Worm (Caenorhabditis elegans) whole organism, late embryonic: ENCODE measurements around the gene col-155.

Experiments
- ceh-2 ChIP-seq: sonication (generic microtip); optimal IDR thresholded peaks from 2 replicates; lab custom pipeline; 2016; ENCODE audit warnings: missing genotype, missing genetic modification characterization, missing compliant biosample characterization
- ceh-31 ChIP-seq: sonication (generic microtip); optimal IDR thresholded peaks from 2 replicates; lab custom pipeline; 2016; ENCODE audit warnings: missing genetic modification characterization, missing compliant biosample characterization
- che-1 ChIP-seq: sonication (generic microtip); optimal IDR thresholded peaks from 2 replicates; lab custom pipeline; 2016; ENCODE audit warnings: mild to moderate bottlenecking, missing genetic modification characterization, missing compliant biosample characterization
- dve-1 ChIP-seq: sonication (generic microtip); optimal IDR thresholded peaks from 2 replicates; lab custom pipeline; 2017; ENCODE audit warnings: antibody characterized with exemption, mild to moderate bottlenecking, missing genetic modification characterization, missing compliant biosample characterization
- elt-2 ChIP-seq: sonication (generic microtip); optimal IDR thresholded peaks from 2 replicates; lab custom pipeline; 2016; ENCODE audit warnings: missing genetic modification reagents, missing genetic modification characterization, missing compliant biosample characterization
- gmeb-2 ChIP-seq: sonication (generic microtip); optimal IDR thresholded peaks from 2 replicates; lab custom pipeline; 2016; ENCODE audit warnings: missing genetic modification characterization, inconsistent platforms, missing compliant biosample characterization
- hlh-30 ChIP-seq: sonication (generic microtip); optimal IDR thresholded peaks from 2 replicates; lab custom pipeline; 2017; ENCODE audit warnings: antibody characterized with exemption, missing genetic modification characterization, missing compliant biosample characterization; ENCODE audit not compliant: insufficient read depth
- lin-11 ChIP-seq: fragments of 200-800 bp; sonication (Bioruptor generic); optimal IDR thresholded peaks from 2 replicates; lab custom pipeline; 2018; ENCODE audit warnings: mild to moderate bottlenecking, missing genetic modification characterization, missing compliant biosample characterization
- madf-2 ChIP-seq: sonication (generic microtip); optimal IDR thresholded peaks from 2 replicates; lab custom pipeline; 2017; ENCODE audit warnings: missing genetic modification characterization, missing compliant biosample characterization
- nfya-1 ChIP-seq: sonication (generic microtip); optimal IDR thresholded peaks from 2 replicates; lab custom pipeline; 2017; ENCODE audit warnings: missing genetic modification characterization, mild to moderate bottlenecking, missing compliant biosample characterization, antibody characterized with exemption, moderate library complexity
- pag-3 ChIP-seq: sonication (generic microtip); optimal IDR thresholded peaks from 2 replicates; lab custom pipeline; 2016; ENCODE audit warnings: missing compliant biosample characterization, missing genetic modification characterization, borderline replicate concordance
- unc-42 ChIP-seq: sonication (generic microtip); optimal IDR thresholded peaks from 2 replicates; lab custom pipeline; 2016; ENCODE audit warnings: missing genotype, missing genetic modification characterization, missing compliant biosample characterization
- unc-86 ChIP-seq: sonication (generic microtip); optimal IDR thresholded peaks from 2 replicates; lab custom pipeline; 2016; ENCODE audit warnings: missing genetic modification characterization, missing compliant biosample characterization

ce11 chrV:11341913-11342312, 47.8 kb downstream of the col-155 start, which contains the start of gene T02E9.5:
- TF ChIP-seq elt-2 (tag; lab: Kevin White, UChicago) (no peak), ceh-2 (tag; lab: Kevin White, UChicago) (no peak), pag-3 (no peak), gmeb-2 (tag; lab: Kevin White, UChicago) (no peak), dve-1 (tag; lab: Kevin White, UChicago) (no peak), madf-2 (tag; lab: Kevin White, UChicago) (no peak), nfya-1 (no peak), unc-86 (tag; lab: Kevin White, UChicago) (no peak), hlh-30 (tag; lab: Kevin White, UChicago) (no peak), che-1 (tag; lab: Kevin White, UChicago) (no peak), unc-42 (tag; lab: Kevin White, UChicago) (peak; percentile 91), ceh-31 (tag; lab: Kevin White, UChicago) (no peak), lin-11 (no peak)
